Fruit fly (Drosophila melanogaster): ENCODE results near the gene Cpr64Ac.

- TF ChIP-seq CG8478 (optimal IDR thresholded peaks at IDR 0.05) (no peak), CTCF (optimal IDR thresholded peaks at IDR 0.05) (no peak)
Observed at dm6 chr3L:4232724-4233367, 20.1 kb upstream of the Cpr64Ac start.
